Worm (Caenorhabditis elegans) whole organism, mixed stage, embryonic: Measurements from ENCODE around the gene srxa-11.

Experiments used
- M03D4.4 ChIP-seq: sonication (generic microtip); optimal IDR thresholded peaks from 2 replicates; lab custom pipeline; 2017; ENCODE audit warnings: mild to moderate bottlenecking, missing genetic modification characterization, missing compliant biosample characterization
- bed-3 ChIP-seq: fragments of 200-800 bp; sonication (Bioruptor generic); optimal IDR thresholded peaks from 3 replicates; lab custom pipeline; 2018; ENCODE audit warnings: mild to moderate bottlenecking, missing genetic modification characterization, moderate library complexity, missing compliant biosample characterization
- blmp-1 ChIP-seq: fragments of 150-350 bp; optimal IDR thresholded peaks from 2 replicates; lab custom pipeline; 2014; ENCODE audit warnings: missing biosample characterization, missing genetic modification characterization
- ceh-39 ChIP-seq: fragments of 150-350 bp; optimal IDR thresholded peaks from 2 replicates; lab custom pipeline; 2014; ENCODE audit warnings: missing biosample characterization, missing genetic modification characterization
- ceh-43 ChIP-seq: fragments of 200-800 bp; sonication (Bioruptor generic); optimal IDR thresholded peaks from 2 replicates; lab custom pipeline; 2018; ENCODE audit warnings: mild to moderate bottlenecking, missing genetic modification characterization, moderate library complexity, missing compliant biosample characterization
- ceh-83 ChIP-seq: fragments of 200-800 bp; sonication (Bioruptor generic); optimal IDR thresholded peaks from 2 replicates; lab custom pipeline; 2018; ENCODE audit warnings: mild to moderate bottlenecking, missing genetic modification characterization, missing compliant biosample characterization
- ces-1 ChIP-seq: fragments of 150-350 bp; optimal IDR thresholded peaks from 2 replicates; lab custom pipeline; 2014; ENCODE audit warnings: missing biosample characterization, missing genetic modification reagents, missing genetic modification characterization
- cnd-1 ChIP-seq: fragments of 200-800 bp; sonication (Bioruptor generic); optimal IDR thresholded peaks from 2 replicates; lab custom pipeline; 2018; ENCODE audit warnings: mild to moderate bottlenecking, missing genetic modification characterization, missing compliant biosample characterization
- drap-1 ChIP-seq: fragments of 200-800 bp; sonication (Bioruptor generic); optimal IDR thresholded peaks from 3 replicates; lab custom pipeline; 2018; ENCODE audit warnings: mild to moderate bottlenecking, missing genetic modification characterization, missing compliant biosample characterization
- elt-1 ChIP-seq: sonication (generic microtip); optimal IDR thresholded peaks from 2 replicates; lab custom pipeline; 2017; ENCODE audit warnings: missing genetic modification characterization, mild to moderate bottlenecking, missing compliant biosample characterization, antibody characterized with exemption, moderate library complexity, borderline replicate concordance; ENCODE audit not compliant: insufficient read depth
- flh-1 ChIP-seq: fragments of 200-800 bp; sonication (Bioruptor generic); optimal IDR thresholded peaks from 2 replicates; lab custom pipeline; 2018; ENCODE audit warnings: mild to moderate bottlenecking, missing genetic modification characterization, moderate library complexity, missing compliant biosample characterization
- ham-2 ChIP-seq: fragments of 200-800 bp; sonication (Bioruptor generic); optimal IDR thresholded peaks from 2 replicates; lab custom pipeline; 2018; ENCODE audit warnings: mild to moderate bottlenecking, missing genetic modification characterization, missing compliant biosample characterization
- hlh-1 ChIP-seq: fragments of 150-350 bp; optimal IDR thresholded peaks from 2 replicates; lab custom pipeline; 2014; ENCODE audit warnings: missing biosample characterization, missing genetic modification reagents, missing genetic modification characterization
- lin-13 ChIP-seq: fragments of 150-350 bp; optimal IDR thresholded peaks from 2 replicates; lab custom pipeline; 2014; ENCODE audit warnings: missing biosample characterization, missing genetic modification characterization
- lin-32 ChIP-seq: fragments of 200-800 bp; sonication (Bioruptor generic); optimal IDR thresholded peaks from 2 replicates; lab custom pipeline; 2018; ENCODE audit warnings: mild to moderate bottlenecking, missing genetic modification characterization, missing compliant biosample characterization
- mab-5 ChIP-seq: fragments of 150-350 bp; optimal IDR thresholded peaks from 2 replicates; lab custom pipeline; 2014; ENCODE audit warnings: missing biosample characterization, missing genetic modification characterization
- mep-1 ChIP-seq: fragments of 150-350 bp; optimal IDR thresholded peaks from 2 replicates; lab custom pipeline; 2017; ENCODE audit warnings: missing biosample characterization, missing genetic modification reagents, missing genetic modification characterization, inconsistent platforms
- mls-2 ChIP-seq: sonication (generic microtip); optimal IDR thresholded peaks from 2 replicates; lab custom pipeline; 2016; ENCODE audit warnings: mild to moderate bottlenecking, missing genetic modification characterization, moderate library complexity, missing compliant biosample characterization
- nhr-12 ChIP-seq: fragments of 150-350 bp; optimal IDR thresholded peaks from 2 replicates; lab custom pipeline; 2014; ENCODE audit warnings: missing biosample characterization, missing genetic modification characterization
- nhr-2 ChIP-seq: fragments of 150-350 bp; optimal IDR thresholded peaks from 2 replicates; lab custom pipeline; 2014; ENCODE audit warnings: missing biosample characterization, missing genetic modification characterization
- nhr-237 ChIP-seq: fragments of 150-350 bp; optimal IDR thresholded peaks from 2 replicates; lab custom pipeline; 2014; ENCODE audit warnings: missing biosample characterization, missing genetic modification characterization
- nhr-28 ChIP-seq: fragments of 150-350 bp; optimal IDR thresholded peaks from 2 replicates; lab custom pipeline; 2014; ENCODE audit warnings: missing biosample characterization, missing genetic modification characterization
- nhr-76 ChIP-seq: sonication (generic microtip); optimal IDR thresholded peaks from 2 replicates; lab custom pipeline; 2017; ENCODE audit warnings: missing biosample characterization, missing genetic modification characterization
- sem-2 ChIP-seq: fragments of 200-800 bp; sonication (Bioruptor generic); optimal IDR thresholded peaks from 2 replicates; lab custom pipeline; 2018; ENCODE audit warnings: mild to moderate bottlenecking, missing genetic modification characterization, missing compliant biosample characterization
- snpc-4 ChIP-seq: fragments of 150-350 bp; optimal IDR thresholded peaks from 2 replicates; lab custom pipeline; 2014; ENCODE audit warnings: missing biosample characterization, missing genetic modification characterization
- sptf-1 ChIP-seq: sonication (generic microtip); optimal IDR thresholded peaks from 2 replicates; lab custom pipeline; 2017; ENCODE audit warnings: mild to moderate bottlenecking, missing genetic modification characterization, moderate library complexity, missing compliant biosample characterization
- unc-120 ChIP-seq: sonication (generic microtip); optimal IDR thresholded peaks from 2 replicates; lab custom pipeline; 2017; ENCODE audit warnings: missing genetic modification characterization, missing compliant biosample characterization; ENCODE audit not compliant: poor library complexity, severe bottlenecking
- unc-39 ChIP-seq: fragments of 150-350 bp; optimal IDR thresholded peaks from 2 replicates; lab custom pipeline; 2014; ENCODE audit warnings: missing biosample characterization, missing genetic modification characterization
- zip-8 ChIP-seq: fragments of 150-350 bp; optimal IDR thresholded peaks from 2 replicates; lab custom pipeline; 2014; ENCODE audit warnings: missing biosample characterization, missing genetic modification characterization
- ztf-11 ChIP-seq: fragments of 150-350 bp; optimal IDR thresholded peaks from 2 replicates; lab custom pipeline; 2014; ENCODE audit warnings: missing biosample characterization, missing genetic modification characterization

Gene srxa-11

ce11 chrV:13898356-13898755 is 25.6 kb upstream of the srxa-11 start, which contains the start of gene cyp-35C1:
Gene cyp-35C1 (minus strand): TSS chrV:13898487.
- TF ChIP-seq nhr-237 (tag; lab: Kevin White, UChicago) (no peak), zip-8 (tag; lab: Kevin White, UChicago) (no peak), flh-1 (no peak), ces-1 (GFP tag; lab: Kevin White, UChicago) (no peak), lin-13 (tag; lab: Kevin White, UChicago) (no peak), bed-3 (no peak)

- no peak for TF ChIP-seq M03D4.4 (tag; lab: Kevin White, UChicago)
- TF ChIP-seq lin-32 = no peak
- TF ChIP-seq cnd-1 (tag; lab: Kevin White, UChicago) = no peak
- no peak for TF ChIP-seq mls-2 (tag; lab: Kevin White, UChicago)
- TF ChIP-seq snpc-4 (tag; lab: Kevin White, UChicago) = no peak
- no peak for TF ChIP-seq unc-120 (tag; lab: Kevin White, UChicago)
- TF ChIP-seq nhr-237 (tag; lab: Kevin White, UChicago) = no peak
Measured at ce11 chrV:13899213-13899612, 24.7 kb upstream of the srxa-11 start, which contains the start of gene oac-3. Gene oac-3 (plus strand): TSS chrV:13899513.

- TF ChIP-seq sptf-1 (tag; lab: Kevin White, UChicago) (no peak), mls-2 (tag; lab: Kevin White, UChicago) (no peak), nhr-28 (tag; lab: Kevin White, UChicago) (no peak), lin-13 (tag; lab: Kevin White, UChicago) (no peak), drap-1 (no peak), ceh-43 (no peak), ztf-11 (no peak), unc-120 (tag; lab: Kevin White, UChicago) (no peak), mab-5 (tag; lab: Kevin White, UChicago) (no peak), ceh-39 (tag; lab: Kevin White, UChicago) (no peak), snpc-4 (tag; lab: Kevin White, UChicago) (no peak), hlh-1 (tag; lab: Kevin White, UChicago) (no peak), M03D4.4 (tag; lab: Kevin White, UChicago) (no peak), flh-1 (no peak)
- TF ChIP-seq, all 35 proteins: peak for 0
Measured at ce11 chrV:13902495-13902894, 21.5 kb upstream of the srxa-11 start, which contains the start of gene C06B3.1. Gene C06B3.1 (plus strand): TSS chrV:13902795.

ce11 chrV:13904446-13904845 is 19.5 kb upstream of the srxa-11 start, which contains the start of gene stdh-3:
Gene stdh-3 (plus strand): TSS chrV:13904611.
- TF ChIP-seq flh-1 (no peak), lin-13 (tag; lab: Kevin White, UChicago) (no peak), nhr-76 (tag; lab: Kevin White, UChicago) (no peak), mab-5 (tag; lab: Kevin White, UChicago) (no peak), ceh-83 (no peak), lin-32 (no peak), unc-39 (no peak), nhr-237 (tag; lab: Kevin White, UChicago) (no peak), sem-2 (GFP tag; lab: Kevin White, UChicago) (no peak), mep-1 (no peak), zip-8 (tag; lab: Kevin White, UChicago) (no peak)

- TF ChIP-seq ces-1 (GFP tag; lab: Kevin White, UChicago) (peak; percentile 79), nhr-2 (tag; lab: Kevin White, UChicago) (no peak)
Measured at ce11 chrV:13906166-13906565, 17.8 kb upstream of the srxa-11 start, which contains the start of gene stdh-1. Gene stdh-1 (plus strand): TSS chrV:13906492.

- no peak for TF ChIP-seq elt-1 (tag; lab: Kevin White, UChicago)
- TF ChIP-seq ztf-11 = no peak
- TF ChIP-seq unc-120 (tag; lab: Kevin White, UChicago) = no peak
- TF ChIP-seq ceh-83 = no peak
- no peak for TF ChIP-seq nhr-28 (tag; lab: Kevin White, UChicago)
- no peak for TF ChIP-seq sptf-1 (tag; lab: Kevin White, UChicago)
- TF ChIP-seq blmp-1 (tag; lab: Kevin White, UChicago) = no peak
- no peak for TF ChIP-seq nhr-12
- no peak for TF ChIP-seq drap-1
- TF ChIP-seq ham-2 = no peak
Measured at ce11 chrV:13907557-13908104, 16.3 kb upstream of the srxa-11 start.
